Worm (Caenorhabditis elegans) whole organism, L3 larva: Measurements from ENCODE around the gene clec-78.

ENCODE experiments used
- R02D3.7 ChIP-seq: fragments of 150-350 bp; optimal IDR thresholded peaks from 2 replicates; lab custom pipeline; 2014; ENCODE audit warnings: missing biosample characterization, missing genetic modification characterization
- ZK546.5 ChIP-seq: sonication (generic microtip); optimal IDR thresholded peaks from 2 replicates; lab custom pipeline; 2017; ENCODE audit warnings: missing biosample characterization, missing genetic modification characterization
- aly-2 ChIP-seq: fragments of 150-350 bp; optimal IDR thresholded peaks from 2 replicates; lab custom pipeline; 2014; ENCODE audit warnings: missing biosample characterization, missing genetic modification characterization
- ama-1 ChIP-seq: fragments of 150-350 bp; optimal IDR thresholded peaks from 2 replicates; lab custom pipeline; 2018
- ceh-16 ChIP-seq: sonication (generic microtip); optimal IDR thresholded peaks from 2 replicates; lab custom pipeline; 2017; ENCODE audit warnings: missing biosample characterization, missing genetic modification characterization
- ceh-28 ChIP-seq: fragments of 150-350 bp; optimal IDR thresholded peaks from 2 replicates; lab custom pipeline; 2014; ENCODE audit warnings: missing biosample characterization, missing genetic modification reagents, missing genetic modification characterization
- ceh-82 ChIP-seq: fragments of 150-350 bp; optimal IDR thresholded peaks from 2 replicates; lab custom pipeline; 2014; ENCODE audit warnings: missing biosample characterization, missing genetic modification characterization
- ceh-9 ChIP-seq: sonication (generic microtip); optimal IDR thresholded peaks from 2 replicates; lab custom pipeline; 2018; ENCODE audit warnings: missing biosample characterization, missing genetic modification characterization
- daf-12 ChIP-seq: fragments of 150-350 bp; optimal IDR thresholded peaks from 2 replicates; lab custom pipeline; 2014; ENCODE audit warnings: missing biosample characterization, missing genetic modification reagents, missing genetic modification characterization
- egl-27 ChIP-seq: sonication (generic microtip); optimal IDR thresholded peaks from 4 replicates; lab custom pipeline; 2017; ENCODE audit warnings: missing biosample characterization, missing genetic modification reagents, missing genetic modification characterization
- egl-5 ChIP-seq: fragments of 150-350 bp; optimal IDR thresholded peaks from 2 replicates; lab custom pipeline; 2017; ENCODE audit warnings: missing biosample characterization, missing genetic modification reagents, missing genetic modification characterization, inconsistent platforms
- elt-1 ChIP-seq: fragments of 150-350 bp; optimal IDR thresholded peaks from 2 replicates; lab custom pipeline; 2014; ENCODE audit warnings: missing biosample characterization, missing genetic modification characterization
- elt-2 ChIP-seq: sonication (generic microtip); optimal IDR thresholded peaks from 2 replicates; lab custom pipeline; 2016; ENCODE audit warnings: missing genetic modification reagents, mild to moderate bottlenecking, missing genetic modification characterization, missing compliant biosample characterization
- elt-3 ChIP-seq, 3 experiments: fragments of 150-350 bp in 1 of 3; sonication (generic microtip) in 2 of 3; optimal IDR thresholded peaks; 2 replicates in 2 of 3; 4 replicates in 1 of 3; lab custom pipeline; 2014 to 2017; ENCODE audit warnings: missing biosample characterization in 3 of 3, missing genetic modification characterization in 3 of 3
- eor-1 ChIP-seq, 2 experiments: fragments of 150-350 bp; optimal IDR thresholded peaks; 2 replicates each; lab custom pipeline; 2014 to 2018; ENCODE audit warnings: missing biosample characterization in 2 of 2, missing genetic modification characterization in 2 of 2
- fkh-2 ChIP-seq: fragments of 150-350 bp; optimal IDR thresholded peaks from 2 replicates; lab custom pipeline; 2014; ENCODE audit warnings: missing biosample characterization, missing genetic modification reagents, missing genetic modification characterization
- fos-1 ChIP-seq: fragments of 150-350 bp; optimal IDR thresholded peaks from 2 replicates; lab custom pipeline; 2014; ENCODE audit warnings: missing biosample characterization, missing genetic modification characterization
- lin-15B ChIP-seq: fragments of 150-350 bp; optimal IDR thresholded peaks from 2 replicates; lab custom pipeline; 2014; ENCODE audit warnings: missing biosample characterization, missing genetic modification characterization
- lin-39 ChIP-seq: fragments of 150-350 bp; optimal IDR thresholded peaks from 2 replicates; lab custom pipeline; 2018; ENCODE audit warnings: missing biosample characterization, missing genetic modification reagents, missing genetic modification characterization
- lsy-12 ChIP-seq: sonication (generic microtip); optimal IDR thresholded peaks from 2 replicates; lab custom pipeline; 2016; ENCODE audit warnings: mild to moderate bottlenecking, missing genetic modification characterization, missing compliant biosample characterization
- mml-1 ChIP-seq: fragments of 150-350 bp; sonication (generic microtip); optimal IDR thresholded peaks from 3 replicates; lab custom pipeline; 2014; ENCODE audit warnings: missing biosample characterization, missing genetic modification characterization
- nfya-1 ChIP-seq: sonication (generic microtip); optimal IDR thresholded peaks from 2 replicates; lab custom pipeline; 2017; ENCODE audit warnings: missing genetic modification characterization, mild to moderate bottlenecking, missing compliant biosample characterization, antibody characterized with exemption, moderate library complexity; ENCODE audit not compliant: insufficient read depth
- nhr-11 ChIP-seq: fragments of 150-350 bp; optimal IDR thresholded peaks from 2 replicates; lab custom pipeline; 2014; ENCODE audit warnings: missing biosample characterization, missing genetic modification characterization
- nhr-12 ChIP-seq: fragments of 150-350 bp; optimal IDR thresholded peaks from 2 replicates; lab custom pipeline; 2014; ENCODE audit warnings: missing biosample characterization, missing genetic modification characterization
- nhr-23 ChIP-seq: fragments of 150-350 bp; optimal IDR thresholded peaks from 2 replicates; lab custom pipeline; 2014; ENCODE audit warnings: missing biosample characterization, missing genetic modification reagents, missing genetic modification characterization
- nhr-237 ChIP-seq: fragments of 150-350 bp; optimal IDR thresholded peaks from 2 replicates; lab custom pipeline; 2014; ENCODE audit warnings: missing biosample characterization, missing genetic modification characterization
- nhr-25 ChIP-seq: sonication (generic microtip); optimal IDR thresholded peaks from 2 replicates; lab custom pipeline; 2017; ENCODE audit warnings: missing biosample characterization, missing genetic modification characterization
- nhr-28 ChIP-seq: fragments of 150-350 bp; optimal IDR thresholded peaks from 2 replicates; lab custom pipeline; 2014; ENCODE audit warnings: missing biosample characterization, missing genetic modification characterization
- nhr-43 ChIP-seq: sonication (generic microtip); optimal IDR thresholded peaks from 2 replicates; lab custom pipeline; 2016; ENCODE audit warnings: mild to moderate bottlenecking, missing genetic modification characterization, missing compliant biosample characterization; ENCODE audit not compliant: poor library complexity, severe bottlenecking
- nhr-67 ChIP-seq: fragments of 150-350 bp; optimal IDR thresholded peaks from 2 replicates; lab custom pipeline; 2014; ENCODE audit warnings: missing biosample characterization, missing genetic modification characterization
- nhr-76 ChIP-seq: fragments of 150-350 bp; sonication (generic microtip); optimal IDR thresholded peaks from 5 replicates; lab custom pipeline; 2014; ENCODE audit warnings: missing biosample characterization, missing genetic modification characterization
- nhr-77 ChIP-seq: fragments of 150-350 bp; optimal IDR thresholded peaks from 2 replicates; lab custom pipeline; 2014; ENCODE audit warnings: missing biosample characterization, missing genetic modification characterization
- pha-4 ChIP-seq: fragments of 150-350 bp; optimal IDR thresholded peaks from 2 replicates; lab custom pipeline; 2014; ENCODE audit warnings: missing biosample characterization, missing genetic modification reagents, missing genetic modification characterization
- pqm-1 ChIP-seq: fragments of 150-350 bp; optimal IDR thresholded peaks from 2 replicates; lab custom pipeline; 2017; ENCODE audit warnings: missing biosample characterization, missing genetic modification characterization, inconsistent platforms
- skn-1 ChIP-seq: fragments of 150-350 bp; optimal IDR thresholded peaks from 2 replicates; lab custom pipeline; 2014; ENCODE audit warnings: missing biosample characterization, missing genetic modification characterization
- snpc-4 ChIP-seq: fragments of 150-350 bp; optimal IDR thresholded peaks from 2 replicates; lab custom pipeline; 2014; ENCODE audit warnings: missing biosample characterization, missing genetic modification characterization
- tbx-2 ChIP-seq: sonication (generic microtip); optimal IDR thresholded peaks from 2 replicates; lab custom pipeline; 2016; ENCODE audit warnings: mild to moderate bottlenecking, missing genetic modification characterization, missing compliant biosample characterization
- unc-39 ChIP-seq: sonication (generic microtip); optimal IDR thresholded peaks from 4 replicates; lab custom pipeline; 2017; ENCODE audit warnings: missing biosample characterization, missing genetic modification characterization
- unc-62 ChIP-seq: fragments of 150-350 bp; sonication (generic microtip); optimal IDR thresholded peaks from 4 replicates; lab custom pipeline; 2014; ENCODE audit warnings: missing biosample characterization, missing genetic modification reagents, missing genetic modification characterization
- zag-1 ChIP-seq: fragments of 150-350 bp; optimal IDR thresholded peaks from 2 replicates; lab custom pipeline; 2014; ENCODE audit warnings: missing biosample characterization, missing genetic modification characterization
- ztf-11 ChIP-seq: fragments of 150-350 bp; optimal IDR thresholded peaks from 2 replicates; lab custom pipeline; 2014; ENCODE audit warnings: missing biosample characterization, missing genetic modification characterization
- ztf-4 ChIP-seq: fragments of 150-350 bp; optimal IDR thresholded peaks from 2 replicates; lab custom pipeline; 2014; ENCODE audit warnings: missing biosample characterization, missing genetic modification characterization

clec-78 gene

DNA sequence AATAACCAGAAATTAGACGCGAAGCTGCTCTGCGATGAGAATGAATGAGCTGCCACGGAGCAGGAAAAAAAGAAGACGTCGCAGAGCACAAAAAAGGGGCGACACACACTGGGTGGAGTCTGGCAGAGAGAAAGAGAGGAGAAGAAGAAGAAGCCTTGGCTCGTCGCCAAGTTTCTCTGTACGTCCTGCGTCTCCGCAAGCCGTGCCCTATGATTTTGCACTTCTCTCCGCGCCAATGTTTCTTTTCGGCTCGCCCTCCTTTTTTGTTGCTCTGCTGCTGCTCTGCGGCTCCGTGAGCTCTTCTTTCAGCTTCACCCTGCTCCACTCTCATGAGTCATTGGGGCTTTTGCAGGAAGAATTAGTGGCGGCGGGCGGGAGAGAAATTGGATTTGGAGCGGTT, 46.0 kb downstream of the clec-78 start, which contains the start of gene hlh-30 (continued):
- TF ChIP-seq ceh-9 (no peak), mml-1 (no peak), ceh-28 (no peak), egl-5 (no peak), tbx-2 (tag; lab: Kevin White, UChicago) (peak; percentile 29), daf-12 (no peak), ama-1 (lab: Kevin White, UChicago) (no peak), nhr-23 (no peak), ceh-82 (tag; lab: Kevin White, UChicago) (no peak), lin-15B (tag; lab: Kevin White, UChicago) (peak; percentile 41), nhr-12 (no peak)

ce11 chrIV:4039984-4040383, 51.1 kb downstream of the clec-78 start, which contains the start of gene F35F11.2:
Gene F35F11.2 (plus strand): TSS chrIV:4040284.
- TF ChIP-seq lin-39 (tag; lab: Kevin White, UChicago) = no peak
- no peak for TF ChIP-seq elt-3 (tag; optimal IDR thresholded peaks at IDR 0.05; lab: Kevin White, UChicago)
- TF ChIP-seq skn-1 (tag; lab: Kevin White, UChicago) = no peak
- no peak for TF ChIP-seq egl-27 (tag; lab: Kevin White, UChicago)
- TF ChIP-seq ztf-4 (tag; lab: Kevin White, UChicago) = no peak
- no peak for TF ChIP-seq eor-1 (tag; optimal IDR thresholded peaks at IDR 0.05; lab: Kevin White, UChicago)
- TF ChIP-seq pqm-1 = no peak
- TF ChIP-seq ceh-82 (tag; lab: Kevin White, UChicago) = no peak

DNA sequence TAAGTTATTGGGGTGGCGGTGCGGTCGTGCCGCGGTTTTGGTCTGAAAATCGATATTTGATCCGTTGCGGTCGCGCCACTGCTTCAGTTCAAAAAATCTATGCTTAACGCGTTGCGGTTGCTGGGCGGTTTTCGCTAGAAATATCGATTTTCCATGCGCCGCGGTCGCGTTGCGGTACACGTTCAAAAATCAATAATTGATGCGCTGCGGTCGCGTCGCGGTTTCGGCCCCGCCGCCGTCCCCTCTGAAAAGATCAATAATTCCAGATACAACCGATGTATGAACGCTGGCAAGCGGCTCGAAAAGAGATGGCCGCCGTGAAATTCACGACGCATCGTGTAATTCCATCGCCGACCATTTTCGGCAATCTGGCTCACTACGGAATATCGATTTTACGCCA, 52.1 kb downstream of the clec-78 start:
- TF ChIP-seq ztf-4 (tag; lab: Kevin White, UChicago) (no peak), nhr-12 (no peak), ama-1 (lab: Kevin White, UChicago) (no peak), unc-39 (tag; lab: Kevin White, UChicago) (no peak), unc-62 (GFP tag; lab: Kevin White, UChicago) (no peak), eor-1 (tag; optimal IDR thresholded peaks at IDR 0.05; lab: Kevin White, UChicago) (no peak), tbx-2 (tag; lab: Kevin White, UChicago) (no peak), skn-1 (tag; lab: Kevin White, UChicago) (no peak), snpc-4 (tag; lab: Kevin White, UChicago) (no peak), nhr-25 (no peak), R02D3.7 (no peak), nhr-43 (no peak), elt-1 (no peak), egl-5 (no peak), ztf-11 (tag; lab: Kevin White, UChicago) (no peak), ceh-28 (no peak), fkh-2 (tag; lab: Kevin White, UChicago) (no peak), nhr-11 (no peak), lsy-12 (tag; lab: Kevin White, UChicago) (no peak)

ce11 chrIV:4042274-4042673, 53.4 kb downstream of the clec-78 start, which contains the start of gene cdc-73:
Gene cdc-73 (plus strand): TSS chrIV:4042575.
- TF ChIP-seq elt-2 (tag; lab: Kevin White, UChicago) = no peak
- no peak for TF ChIP-seq ceh-28
- TF ChIP-seq ceh-82 (tag; lab: Kevin White, UChicago) = no peak
- TF ChIP-seq nhr-77 (tag; lab: Kevin White, UChicago) = no peak
- peak; percentile 39 for TF ChIP-seq pha-4
- no peak for TF ChIP-seq nhr-28 (tag; lab: Kevin White, UChicago)
- TF ChIP-seq nhr-11 = no peak
- peak; percentile 19 for TF ChIP-seq lin-15B (tag; lab: Kevin White, UChicago)
- TF ChIP-seq snpc-4 (tag; lab: Kevin White, UChicago) = peak; percentile 35
- TF ChIP-seq nfya-1 (tag; lab: Kevin White, UChicago) = peak; percentile 35
- TF ChIP-seq nhr-67 (tag; lab: Kevin White, UChicago) = no peak
- no peak for TF ChIP-seq mml-1
- no peak for TF ChIP-seq elt-3 (tag; optimal IDR thresholded peaks at IDR 0.05; lab: Kevin White, UChicago)
- TF ChIP-seq aly-2 (tag; lab: Kevin White, UChicago) = no peak
- TF ChIP-seq R02D3.7 = no peak
- TF ChIP-seq ceh-16 (tag; lab: Kevin White, UChicago) = no peak
- TF ChIP-seq nhr-43 = no peak
- no peak for TF ChIP-seq egl-5
- no peak for TF ChIP-seq zag-1 (tag; lab: Kevin White, UChicago)
- TF ChIP-seq unc-39 (tag; lab: Kevin White, UChicago) = no peak
- TF ChIP-seq nhr-76 (tag; lab: Kevin White, UChicago) = no peak
- TF ChIP-seq nhr-237 (tag; lab: Kevin White, UChicago) = no peak
- TF ChIP-seq nhr-23 = peak; percentile 10
- TF ChIP-seq ZK546.5 (tag; lab: Kevin White, UChicago) = no peak
- TF ChIP-seq egl-27 (tag; lab: Kevin White, UChicago) = no peak
- TF ChIP-seq fos-1 (tag; lab: Kevin White, UChicago) = no peak
